Fruit fly (Drosophila melanogaster) whole organism, embryonic: ENCODE measurements around the gene RpL8.

ENCODE experiments used
- Atf3 ChIP-seq: fragments of 200-800 bp; sonication (Bioruptor generic); optimal IDR thresholded peaks from 3 replicates; lab custom pipeline; 2016; ENCODE audit warnings: missing biosample characterization, missing genetic modification characterization
- CG10147 ChIP-seq: fragments of 200-800 bp; sonication (Bioruptor generic); optimal IDR thresholded peaks from 2 replicates; lab custom pipeline; 2019; ENCODE audit warnings: missing biosample characterization, mild to moderate bottlenecking, missing genetic modification characterization, moderate library complexity
- CG11398 ChIP-seq: fragments of 200-800 bp; sonication (Bioruptor generic); optimal IDR thresholded peaks from 2 replicates; lab custom pipeline; 2016; ENCODE audit warnings: missing biosample characterization, missing genetic modification characterization
- CG11504 ChIP-seq: fragments of 200-800 bp; sonication (Bioruptor generic); optimal IDR thresholded peaks from 3 replicates; lab custom pipeline; 2019; ENCODE audit warnings: missing biosample characterization, mild to moderate bottlenecking, missing genetic modification characterization, moderate library complexity
- CG1647 ChIP-seq: fragments of 200-800 bp; sonication (Bioruptor generic); optimal IDR thresholded peaks from 3 replicates; lab custom pipeline; 2016; ENCODE audit warnings: missing biosample characterization, missing genetic modification characterization
- CG16863 ChIP-seq: fragments of 200-800 bp; sonication (Bioruptor generic); optimal IDR thresholded peaks from 3 replicates; lab custom pipeline; 2016; ENCODE audit warnings: missing biosample characterization, missing genetic modification characterization
- CG17186 ChIP-seq: fragments of 200-800 bp; sonication (Bioruptor generic); optimal IDR thresholded peaks from 3 replicates; lab custom pipeline; 2017; ENCODE audit warnings: missing biosample characterization, missing genetic modification reagents, missing genetic modification characterization
- CG1792 ChIP-seq: fragments of 200-800 bp; sonication (Bioruptor generic); optimal IDR thresholded peaks from 2 replicates; lab custom pipeline; 2016; ENCODE audit warnings: missing biosample characterization, missing genetic modification characterization
- CG1832 ChIP-seq: fragments of 200-800 bp; sonication (Bioruptor generic); optimal IDR thresholded peaks from 2 replicates; lab custom pipeline; 2017; ENCODE audit warnings: missing biosample characterization, mild to moderate bottlenecking, missing genetic modification characterization, inconsistent platforms
- CG18599 ChIP-seq: fragments of 200-800 bp; sonication (Bioruptor generic); optimal IDR thresholded peaks from 3 replicates; lab custom pipeline; 2017; ENCODE audit warnings: missing biosample characterization, missing genetic modification characterization, mild to moderate bottlenecking, moderate library complexity, missing genetic modification reagents
- CG2678 ChIP-seq: fragments of 200-800 bp; sonication (Bioruptor generic); optimal IDR thresholded peaks from 3 replicates; lab custom pipeline; 2019; ENCODE audit warnings: missing biosample characterization, mild to moderate bottlenecking, missing genetic modification characterization, moderate library complexity
- CG2875 ChIP-seq: fragments of 200-800 bp; sonication (Bioruptor generic); optimal IDR thresholded peaks from 2 replicates; lab custom pipeline; 2017; ENCODE audit warnings: missing biosample characterization, mild to moderate bottlenecking, missing genetic modification characterization, missing genetic modification reagents
- CG4424 ChIP-seq: fragments of 200-800 bp; sonication (Bioruptor generic); optimal IDR thresholded peaks from 3 replicates; lab custom pipeline; 2016; ENCODE audit warnings: missing biosample characterization, missing genetic modification characterization
- CG6654 ChIP-seq: fragments of 200-800 bp; sonication (Bioruptor generic); optimal IDR thresholded peaks from 2 replicates; lab custom pipeline; 2017; ENCODE audit warnings: missing biosample characterization, mild to moderate bottlenecking, missing genetic modification characterization
- CG6854 ChIP-seq: fragments of 200-800 bp; sonication (Bioruptor generic); optimal IDR thresholded peaks from 3 replicates; lab custom pipeline; 2017; ENCODE audit warnings: missing biosample characterization, mild to moderate bottlenecking, missing genetic modification characterization
- CG7839 ChIP-seq: fragments of 200-800 bp; sonication (Bioruptor generic); optimal IDR thresholded peaks from 3 replicates; lab custom pipeline; 2018; ENCODE audit warnings: missing biosample characterization, mild to moderate bottlenecking, missing genetic modification characterization, moderate library complexity
- CG7928 ChIP-seq: fragments of 200-800 bp; sonication (Bioruptor generic); optimal IDR thresholded peaks from 2 replicates; lab custom pipeline; 2017; ENCODE audit warnings: missing biosample characterization, mild to moderate bottlenecking, missing genetic modification characterization
- CG8290 ChIP-seq, 3 experiments: fragments of 200-800 bp; sonication (Bioruptor generic); optimal IDR thresholded peaks; 2 replicates each; lab custom pipeline; 2016 to 2019; ENCODE audit warnings: missing biosample characterization in 3 of 3, missing genetic modification characterization in 3 of 3, mild to moderate bottlenecking in 2 of 3, moderate library complexity in 1 of 3
- CG8765 ChIP-seq: fragments of 200-800 bp; sonication (Bioruptor generic); IDR thresholded peaks from 2 replicates; pipeline ENCODE4 v1.3.6; 2022; ENCODE audit warnings: missing biosample characterization, missing genetic modification characterization
- CG9215 ChIP-seq: fragments of 200-800 bp; sonication (Bioruptor generic); IDR thresholded peaks from 2 replicates; pipeline ENCODE4 v1.3.6; 2022; ENCODE audit warnings: missing biosample characterization, missing genetic modification characterization
- CrebB ChIP-seq: fragments of 200-800 bp; sonication (Bioruptor generic); optimal IDR thresholded peaks from 3 replicates; lab custom pipeline; 2018; ENCODE audit warnings: missing biosample characterization, mild to moderate bottlenecking, missing genetic modification characterization
- E2f2 ChIP-seq: fragments of 200-800 bp; sonication (Bioruptor generic); IDR thresholded peaks from 2 replicates; pipeline ENCODE4 v1.3.6; 2022; ENCODE audit warnings: missing biosample characterization, missing genetic modification characterization
- ERR ChIP-seq: fragments of 200-800 bp; sonication (Bioruptor generic); optimal IDR thresholded peaks from 2 replicates; lab custom pipeline; 2016; ENCODE audit warnings: missing biosample characterization, missing genetic modification characterization
- Ets65A ChIP-seq: fragments of 200-800 bp; sonication (Bioruptor generic); peaks from one replicate; lab custom pipeline; 2016; ENCODE audit warnings: missing biosample characterization, missing genetic modification characterization
- Hr78 ChIP-seq, 2 experiments: fragments of 200-800 bp in 1 of 2; fragments of >200 bp in 1 of 2; sonication (Bioruptor generic) in 1 of 2; optimal IDR thresholded peaks; 2 replicates each; lab custom pipeline; 2017 to 2019; ENCODE audit warnings: missing biosample characterization in 2 of 2, missing genetic modification characterization in 2 of 2, mild to moderate bottlenecking in 1 of 2, moderate library complexity in 1 of 2
- Hsf ChIP-seq: fragments of 200-800 bp; sonication (Bioruptor generic); optimal IDR thresholded peaks from 3 replicates; lab custom pipeline; 2016; ENCODE audit warnings: missing biosample characterization, missing genetic modification characterization
- Med ChIP-seq: fragments of 200-800 bp; sonication (Bioruptor generic); peaks from one replicate; lab custom pipeline; 2016; ENCODE audit warnings: missing biosample characterization, missing genetic modification characterization, mild to moderate bottlenecking, inconsistent platforms, moderate library complexity
- Meics ChIP-seq: fragments of 200-800 bp; sonication (Bioruptor generic); optimal IDR thresholded peaks from 2 replicates; lab custom pipeline; 2017; ENCODE audit warnings: missing biosample characterization, mild to moderate bottlenecking, missing genetic modification characterization
- Myb ChIP-seq: fragments of 200-800 bp; sonication (Bioruptor generic); optimal IDR thresholded peaks from 2 replicates; lab custom pipeline; 2016; ENCODE audit warnings: missing biosample characterization, missing genetic modification characterization
- Oli ChIP-seq: fragments of 200-800 bp; sonication (Bioruptor generic); optimal IDR thresholded peaks from 2 replicates; lab custom pipeline; 2018; ENCODE audit warnings: missing biosample characterization, mild to moderate bottlenecking, missing genetic modification characterization, moderate library complexity
- Pdp1 ChIP-seq, 2 experiments: fragments of 200-800 bp; sonication (Bioruptor generic); optimal IDR thresholded peaks; 3 replicates each; lab custom pipeline; 2016; ENCODE audit warnings: missing biosample characterization in 2 of 2, missing genetic modification characterization in 2 of 2, mild to moderate bottlenecking in 1 of 2, moderate library complexity in 1 of 2
- Poxn ChIP-seq: fragments of 200-800 bp; sonication (Bioruptor generic); IDR thresholded peaks from 2 replicates; pipeline ENCODE4 v1.3.6; 2022; ENCODE audit warnings: missing biosample characterization, missing genetic modification characterization
- Scr ChIP-seq: fragments of 200-800 bp; sonication (Bioruptor generic); IDR thresholded peaks from 2 replicates; pipeline ENCODE4 v1.3.6; 2022; ENCODE audit warnings: missing biosample characterization, missing genetic modification characterization; ENCODE audit not compliant: partially characterized antibody
- Stat92E ChIP-seq, 3 experiments: fragments of >200 bp in 2 of 3; fragments of 200-800 bp in 1 of 3; sonication (Bioruptor generic) in 1 of 3; optimal IDR thresholded peaks; 2 replicates each; lab custom pipeline; 2017 to 2019; ENCODE audit warnings: missing biosample characterization in 3 of 3, missing genetic modification characterization in 3 of 3, mild to moderate bottlenecking in 1 of 3, moderate library complexity in 1 of 3
- al ChIP-seq: fragments of 200-800 bp; sonication (Bioruptor generic); IDR thresholded peaks from 2 replicates; pipeline ENCODE4 v1.3.6; 2022; ENCODE audit warnings: missing biosample characterization, missing genetic modification characterization
- bab2 ChIP-seq: fragments of 200-800 bp; sonication (Bioruptor generic); optimal IDR thresholded peaks from 2 replicates; lab custom pipeline; 2016; ENCODE audit warnings: missing biosample characterization, missing genetic modification characterization
- corto ChIP-seq: fragments of 200-800 bp; sonication (Bioruptor generic); optimal IDR thresholded peaks from 2 replicates; lab custom pipeline; 2016; ENCODE audit warnings: missing biosample characterization, mild to moderate bottlenecking, missing genetic modification characterization, moderate library complexity
- fd96Cb ChIP-seq: fragments of 200-800 bp; sonication (Bioruptor generic); optimal IDR thresholded peaks from 2 replicates; lab custom pipeline; 2018; ENCODE audit warnings: missing biosample characterization, mild to moderate bottlenecking, missing genetic modification characterization, moderate library complexity
- gem ChIP-seq: fragments of 200-800 bp; sonication (Bioruptor generic); optimal IDR thresholded peaks from 2 replicates; lab custom pipeline; 2019; ENCODE audit warnings: missing biosample characterization, mild to moderate bottlenecking, missing genetic modification characterization, moderate library complexity
- gsb ChIP-seq: fragments of 200-800 bp; sonication (Bioruptor generic); IDR thresholded peaks from 2 replicates; pipeline ENCODE4 v1.3.6; 2022; ENCODE audit warnings: missing biosample characterization, missing genetic modification characterization
- inv ChIP-seq: fragments of 200-800 bp; sonication (Bioruptor generic); IDR thresholded peaks from 2 replicates; pipeline ENCODE4 v1.3.6; 2022; ENCODE audit warnings: missing biosample characterization, missing genetic modification characterization; ENCODE audit not compliant: partially characterized antibody
- otp ChIP-seq: fragments of 200-800 bp; sonication (Bioruptor generic); IDR thresholded peaks from 3 replicates; pipeline ENCODE4, ENCODE4 v1.3.6; 2022; ENCODE audit warnings: missing biosample characterization, missing genetic modification characterization
- phol ChIP-seq: fragments of 200-800 bp; sonication (Bioruptor generic); optimal IDR thresholded peaks from 3 replicates; lab custom pipeline; 2018; ENCODE audit warnings: missing biosample characterization, mild to moderate bottlenecking, missing genetic modification characterization, moderate library complexity
- prd ChIP-seq, 3 experiments: fragments of >200 bp in 2 of 3; fragments of 200-800 bp in 1 of 3; sonication (Bioruptor generic) in 1 of 3; optimal IDR thresholded peaks in 2 of 3; IDR thresholded peaks in 1 of 3; 2 replicates in 2 of 3; 3 replicates in 1 of 3; pipeline versions ENCODE4 v1.3.6 to Lab custom; 2017 to 2022; ENCODE audit warnings: missing biosample characterization in 1 of 3, missing genetic modification characterization in 1 of 3
- pzg ChIP-seq: fragments of 200-800 bp; sonication (Bioruptor generic); optimal IDR thresholded peaks from 3 replicates; lab custom pipeline; 2018; ENCODE audit warnings: missing biosample characterization, mild to moderate bottlenecking, missing genetic modification characterization, moderate library complexity
- sens-2 ChIP-seq: fragments of 200-800 bp; sonication (Bioruptor generic); IDR thresholded peaks from 2 replicates; pipeline ENCODE4 v1.3.6; 2022; ENCODE audit warnings: missing biosample characterization, missing genetic modification characterization
- sim ChIP-seq: fragments of 200-800 bp; sonication (Bioruptor generic); IDR thresholded peaks from 2 replicates; pipeline ENCODE4 v1.3.6; 2022; ENCODE audit warnings: missing biosample characterization, missing genetic modification characterization
- tgo ChIP-seq: fragments of 200-800 bp; sonication (Bioruptor generic); IDR thresholded peaks from 3 replicates; pipeline ENCODE4 v1.3.6; 2022; ENCODE audit warnings: missing biosample characterization, missing genetic modification characterization
- twi ChIP-seq: fragments of 200-800 bp; optimal IDR thresholded peaks from 2 replicates; lab custom pipeline; 2019; ENCODE audit warnings: missing biosample characterization, mild to moderate bottlenecking, missing genetic modification characterization, moderate library complexity
- tx ChIP-seq: fragments of 200-800 bp; sonication (Bioruptor generic); optimal IDR thresholded peaks from 2 replicates; lab custom pipeline; 2016; ENCODE audit warnings: missing biosample characterization, missing genetic modification characterization

RpL8 gene

dm6 chr3L:2548932-2549331 lies 38.3 kb upstream of the RpL8 start (continued):
- TF ChIP-seq CG9215: no peak
- peak; percentile 8; the same call in 1 of the 2 replicates for TF ChIP-seq CG8765
- peak; percentile 80 for TF ChIP-seq Med
- no peak for TF ChIP-seq otp (GFP tag; lab: Robert Waterston, UW)
- no peak for TF ChIP-seq al (GFP tag; lab: Robert Waterston, UW)
- peak; percentile 4 for TF ChIP-seq CG4424
- no peak for TF ChIP-seq CG2875 (GFP tag; lab: Kevin White, UChicago)
- TF ChIP-seq CG16863 (GFP tag; lab: Kevin White, UChicago): no peak
- TF ChIP-seq CG6654 (GFP tag; lab: Kevin White, UChicago): no peak
- no peak for TF ChIP-seq CrebB (tag; lab: Kevin White, UChicago)
- TF ChIP-seq fd96Cb (tag; lab: Kevin White, UChicago): peak; percentile 18
- no peak for TF ChIP-seq CG6854 (GFP tag; lab: Kevin White, UChicago)
- no peak for TF ChIP-seq sim (GFP tag; lab: Robert Waterston, UW)
- TF ChIP-seq CG2678 (tag; lab: Kevin White, UChicago): peak; percentile 54
- no peak for TF ChIP-seq CG1832 (GFP tag; lab: Kevin White, UChicago)
- TF ChIP-seq Stat92E (GFP tag; optimal IDR thresholded peaks at IDR 0.05; lab: Kevin White, UChicago): no peak
- no peak for TF ChIP-seq CG1647 (GFP tag; lab: Kevin White, UChicago)
- TF ChIP-seq gem (tag; lab: Kevin White, UChicago): peak; percentile 18
- TF ChIP-seq ERR (GFP tag; lab: Kevin White, UChicago): no peak
- TF ChIP-seq Pdp1 (GFP tag; optimal IDR thresholded peaks at IDR 0.05; lab: Kevin White, UChicago): peak in 1 of 2 experiments; percentile 10
- TF ChIP-seq CG1792 (GFP tag; lab: Kevin White, UChicago): no peak
- TF ChIP-seq prd (optimal IDR thresholded peaks at IDR 0.05; lab: Kevin White, UChicago): no peak
- 0 out of 3 replicates have a peak, but pooled peaks have one; percentile 20 for TF ChIP-seq prd (GFP tag; IDR thresholded peaks at IDR 0.05; lab: Robert Waterston, UW)
- no peak for TF ChIP-seq Hsf (GFP tag; lab: Kevin White, UChicago)
- no peak for TF ChIP-seq twi (tag; lab: Kevin White, UChicago)
- peak; percentile 59 for TF ChIP-seq CG18599
- TF ChIP-seq CG11398 (GFP tag; lab: Kevin White, UChicago): no peak
- TF ChIP-seq CG10147 (GFP tag; lab: Kevin White, UChicago): peak; percentile 6
- no peak for TF ChIP-seq inv (GFP tag; lab: Robert Waterston, UW)
- no peak for TF ChIP-seq CG8290 (GFP tag; optimal IDR thresholded peaks at IDR 0.05; lab: Kevin White, UChicago)
- no peak for TF ChIP-seq CG8290 (tag; optimal IDR thresholded peaks at IDR 0.05; lab: Kevin White, UChicago)
- no peak for TF ChIP-seq Atf3 (GFP tag; lab: Kevin White, UChicago)
- peak; percentile 62 for TF ChIP-seq CG11504
- TF ChIP-seq gsb: no peak
- peak; percentile 24 for TF ChIP-seq phol (tag; lab: Kevin White, UChicago)
- TF ChIP-seq E2f2 (GFP tag; lab: Robert Waterston, UW): no peak
- TF ChIP-seq tx (GFP tag; lab: Kevin White, UChicago): no peak
- no peak for TF ChIP-seq Meics (GFP tag; lab: Kevin White, UChicago)
- TF ChIP-seq Oli: no peak
- no peak for TF ChIP-seq sens-2 (GFP tag; lab: Robert Waterston, UW)
- TF ChIP-seq Scr (GFP tag; lab: Robert Waterston, UW): no peak
- peak; percentile 4 for TF ChIP-seq CG7839
- TF ChIP-seq CG17186: no peak
- TF ChIP-seq Hr78 (GFP tag; optimal IDR thresholded peaks at IDR 0.05; lab: Kevin White, UChicago): no peak
- no peak for TF ChIP-seq CG7928
- peak; percentile 18 for TF ChIP-seq corto
- TF ChIP-seq pzg (GFP tag; lab: Kevin White, UChicago): no peak
- no peak for TF ChIP-seq bab2
- no peak for TF ChIP-seq Myb (GFP tag; lab: Kevin White, UChicago)
- no peak for TF ChIP-seq tgo
- no peak for TF ChIP-seq Poxn (GFP tag; lab: Robert Waterston, UW)
- peak; percentile 82 for TF ChIP-seq Ets65A (GFP tag; lab: Kevin White, UChicago)
